Worm (Caenorhabditis elegans) whole organism, L4 larva: Measurements from ENCODE around the gene C38H2.2.

Source experiments
- F49E8.2 ChIP-seq: sonication (generic microtip); optimal IDR thresholded peaks from 2 replicates; lab custom pipeline; 2016; ENCODE audit warnings: missing compliant biosample characterization, mild to moderate bottlenecking, missing genetic modification characterization, borderline replicate concordance
- R02D3.7 ChIP-seq: fragments of 150-350 bp; sonication (generic microtip); optimal IDR thresholded peaks from 3 replicates; lab custom pipeline; 2014; ENCODE audit warnings: missing biosample characterization, missing genetic modification characterization
- ZK337.2 ChIP-seq: fragments of 200-800 bp; sonication (Bioruptor generic); IDR thresholded peaks from 2 replicates; pipeline ENCODE4 v1.3.6; 2022; ENCODE audit warnings: missing genetic modification reagents, missing genetic modification characterization, missing compliant biosample characterization
- ZK546.5 ChIP-seq, 2 experiments: sonication (generic microtip); optimal IDR thresholded peaks; 2 replicates each; lab custom pipeline; 2017; ENCODE audit warnings: missing biosample characterization in 2 of 2, missing genetic modification characterization in 2 of 2
- aha-1 ChIP-seq: fragments of 150-350 bp; peaks from one replicate; lab custom pipeline; 2014; ENCODE audit warnings: missing biosample characterization, missing genetic modification characterization
- aly-2 ChIP-seq: sonication (generic microtip); optimal IDR thresholded peaks from 2 replicates; lab custom pipeline; 2018; ENCODE audit warnings: missing biosample characterization, missing genetic modification characterization
- ceh-20 ChIP-seq: fragments of 200-800 bp; sonication (Bioruptor generic); IDR thresholded peaks from 2 replicates; pipeline ENCODE4 v1.3.6; 2022; ENCODE audit warnings: missing genetic modification reagents, missing genetic modification characterization, missing compliant biosample characterization
- ceh-44 ChIP-seq: fragments of 200-800 bp; sonication (Bioruptor generic); IDR thresholded peaks from 2 replicates; pipeline ENCODE4 v1.3.6; 2022; ENCODE audit warnings: missing genetic modification reagents, missing genetic modification characterization, missing compliant biosample characterization
- cey-2 ChIP-seq: sonication (generic microtip); optimal IDR thresholded peaks from 3 replicates; lab custom pipeline; 2017; ENCODE audit warnings: missing genetic modification characterization, mild to moderate bottlenecking, missing compliant biosample characterization, antibody characterized with exemption, borderline replicate concordance; ENCODE audit not compliant: insufficient read depth
- ctbp-1 ChIP-seq: fragments of 200-800 bp; sonication (Bioruptor generic); IDR thresholded peaks from 2 replicates; pipeline ENCODE4 v1.3.6; 2022; ENCODE audit warnings: missing genetic modification reagents, missing genetic modification characterization, missing compliant biosample characterization
- daf-19 ChIP-seq: fragments of 200-800 bp; sonication (Bioruptor generic); conservative IDR thresholded peaks from 2 replicates; pipeline ENCODE4 v1.3.6; 2022; ENCODE audit warnings: missing genetic modification characterization, missing compliant biosample characterization
- daf-8 ChIP-seq: fragments of 200-800 bp; sonication (Bioruptor generic); IDR thresholded peaks from 2 replicates; pipeline ENCODE4 v1.3.6; 2022; ENCODE audit warnings: missing genetic modification characterization, missing compliant biosample characterization
- dmd-8 ChIP-seq: fragments of 200-800 bp; sonication (Bioruptor generic); IDR thresholded peaks from 2 replicates; pipeline ENCODE4 v1.3.6; 2022; ENCODE audit warnings: missing genetic modification characterization, missing compliant biosample characterization
- dmd-9 ChIP-seq: fragments of 200-800 bp; sonication (Bioruptor generic); IDR thresholded peaks from 2 replicates; pipeline ENCODE4 v1.3.6; 2022; ENCODE audit warnings: missing genetic modification reagents, missing genetic modification characterization, missing compliant biosample characterization
- egl-27 ChIP-seq: sonication (generic microtip); optimal IDR thresholded peaks from 3 replicates; lab custom pipeline; 2017; ENCODE audit warnings: missing biosample characterization, missing genetic modification reagents, missing genetic modification characterization
- fkh-10 ChIP-seq: fragments of 150-350 bp; optimal IDR thresholded peaks from 2 replicates; lab custom pipeline; 2014; ENCODE audit warnings: missing biosample characterization, missing genetic modification reagents, missing genetic modification characterization
- gei-8 ChIP-seq: fragments of 200-800 bp; sonication (Bioruptor generic); optimal IDR thresholded peaks from 2 replicates; lab custom pipeline; 2018; ENCODE audit warnings: mild to moderate bottlenecking, missing genetic modification characterization, missing compliant biosample characterization
- hif-1 ChIP-seq, 2 experiments: sonication (generic microtip); optimal IDR thresholded peaks; 2 replicates each; lab custom pipeline; 2016 to 2017; ENCODE audit warnings: missing compliant biosample characterization in 2 of 2, missing genetic modification characterization in 2 of 2, missing genetic modification reagents in 2 of 2, missing genotype in 2 of 2, mild to moderate bottlenecking in 1 of 2
- hlh-30 ChIP-seq: sonication (generic microtip); optimal IDR thresholded peaks from 2 replicates; lab custom pipeline; 2017; ENCODE audit warnings: antibody characterized with exemption, mild to moderate bottlenecking, missing genetic modification characterization, missing compliant biosample characterization; ENCODE audit not compliant: insufficient read depth
- hmg-1.1 ChIP-seq: fragments of 200-800 bp; sonication (Bioruptor generic); IDR thresholded peaks from 2 replicates; pipeline ENCODE4 v1.3.6; 2022; ENCODE audit warnings: missing genetic modification reagents, missing genetic modification characterization, missing compliant biosample characterization
- lin-1 ChIP-seq: fragments of 200-800 bp; sonication (Bioruptor generic); IDR thresholded peaks from 2 replicates; pipeline ENCODE4 v1.3.6; 2022; ENCODE audit warnings: missing genetic modification reagents, missing genetic modification characterization, missing compliant biosample characterization
- lin-39 ChIP-seq: fragments of 150-350 bp; optimal IDR thresholded peaks from 2 replicates; lab custom pipeline; 2014; ENCODE audit warnings: missing biosample characterization, missing genetic modification reagents, missing genetic modification characterization
- lir-3 ChIP-seq: sonication (generic microtip); optimal IDR thresholded peaks from 2 replicates; lab custom pipeline; 2016; ENCODE audit warnings: mild to moderate bottlenecking, missing genetic modification characterization, missing compliant biosample characterization
- madf-5 ChIP-seq, 2 experiments: fragments of 200-800 bp; sonication (Bioruptor generic); IDR thresholded peaks; 2 replicates each; pipeline ENCODE4 v1.3.6; 2022; ENCODE audit warnings: missing compliant biosample characterization in 2 of 2, missing genetic modification characterization in 2 of 2
- madf-9 ChIP-seq: fragments of 200-800 bp; sonication (Bioruptor generic); conservative IDR thresholded peaks from 2 replicates; pipeline ENCODE4 v1.3.6; 2022; ENCODE audit warnings: missing genetic modification reagents, missing genetic modification characterization, missing compliant biosample characterization
- mes-2 ChIP-seq: sonication (generic microtip); optimal IDR thresholded peaks from 2 replicates; lab custom pipeline; 2016; ENCODE audit warnings: missing genotype, mild to moderate bottlenecking, missing genetic modification characterization, missing compliant biosample characterization; ENCODE audit not compliant: poor library complexity, severe bottlenecking
- nhr-102 ChIP-seq: sonication (generic microtip); optimal IDR thresholded peaks from 2 replicates; lab custom pipeline; 2016; ENCODE audit warnings: mild to moderate bottlenecking, missing genetic modification characterization, moderate library complexity, missing compliant biosample characterization
- nhr-11 ChIP-seq: fragments of 150-350 bp; optimal IDR thresholded peaks from 2 replicates; lab custom pipeline; 2014; ENCODE audit warnings: missing biosample characterization, missing genetic modification characterization
- nhr-25 ChIP-seq: sonication (generic microtip); optimal IDR thresholded peaks from 2 replicates; lab custom pipeline; 2017; ENCODE audit warnings: missing genetic modification characterization, mild to moderate bottlenecking, missing compliant biosample characterization, antibody characterized with exemption, moderate library complexity, borderline replicate concordance; ENCODE audit not compliant: insufficient read depth
- nhr-41 ChIP-seq: fragments of 200-800 bp; sonication (Bioruptor generic); IDR thresholded peaks from 2 replicates; pipeline ENCODE4 v1.3.6; 2022; ENCODE audit warnings: missing genetic modification reagents, missing genetic modification characterization, missing compliant biosample characterization
- nhr-42 ChIP-seq: fragments of 200-800 bp; sonication (Bioruptor generic); IDR thresholded peaks from 2 replicates; pipeline ENCODE4 v1.3.6; 2022; ENCODE audit warnings: missing genetic modification characterization, missing compliant biosample characterization
- nhr-6 ChIP-seq: fragments of 150-350 bp; optimal IDR thresholded peaks from 2 replicates; lab custom pipeline; 2014; ENCODE audit warnings: missing biosample characterization, missing genetic modification characterization
- nhr-77 ChIP-seq: fragments of 150-350 bp; optimal IDR thresholded peaks from 2 replicates; lab custom pipeline; 2014; ENCODE audit warnings: missing biosample characterization, missing genetic modification characterization
- php-3 ChIP-seq: fragments of 200-800 bp; sonication (Bioruptor generic); IDR thresholded peaks from 2 replicates; pipeline ENCODE4 v1.3.6; 2022; ENCODE audit warnings: missing genetic modification reagents, missing genetic modification characterization, missing compliant biosample characterization
- skn-1 ChIP-seq: fragments of 150-350 bp; optimal IDR thresholded peaks from 2 replicates; lab custom pipeline; 2014; ENCODE audit warnings: missing biosample characterization, missing genetic modification characterization
- snpc-1.2 ChIP-seq: fragments of 200-800 bp; sonication (Bioruptor generic); IDR thresholded peaks from 2 replicates; pipeline ENCODE4 v1.3.6; 2022; ENCODE audit warnings: missing genetic modification reagents, missing genetic modification characterization, missing compliant biosample characterization
- snpc-4 ChIP-seq: fragments of 150-350 bp; optimal IDR thresholded peaks from 2 replicates; lab custom pipeline; 2014; ENCODE audit warnings: missing biosample characterization, missing genetic modification characterization
- spr-1 ChIP-seq: sonication (generic microtip); optimal IDR thresholded peaks from 2 replicates; lab custom pipeline; 2016; ENCODE audit warnings: mild to moderate bottlenecking, missing genetic modification characterization, missing compliant biosample characterization
- unc-62 ChIP-seq, 3 experiments: fragments of 150-350 bp in 1 of 3; sonication (generic microtip); optimal IDR thresholded peaks in 2 of 3; peaks in 1 of 3; 1 replicate in 1 of 3; 2 replicates in 2 of 3; lab custom pipeline; 2014 to 2017; ENCODE audit warnings: missing biosample characterization in 3 of 3, missing genetic modification characterization in 3 of 3, missing genetic modification reagents in 3 of 3, missing genotype in 1 of 3
- zfp-2 ChIP-seq: sonication (generic microtip); optimal IDR thresholded peaks from 2 replicates; lab custom pipeline; 2016; ENCODE audit warnings: mild to moderate bottlenecking, missing genetic modification characterization, missing compliant biosample characterization
- ztf-11 ChIP-seq: fragments of 150-350 bp; optimal IDR thresholded peaks from 2 replicates; lab custom pipeline; 2014; ENCODE audit warnings: missing biosample characterization, missing genetic modification characterization

The C38H2.2 gene

DNA sequence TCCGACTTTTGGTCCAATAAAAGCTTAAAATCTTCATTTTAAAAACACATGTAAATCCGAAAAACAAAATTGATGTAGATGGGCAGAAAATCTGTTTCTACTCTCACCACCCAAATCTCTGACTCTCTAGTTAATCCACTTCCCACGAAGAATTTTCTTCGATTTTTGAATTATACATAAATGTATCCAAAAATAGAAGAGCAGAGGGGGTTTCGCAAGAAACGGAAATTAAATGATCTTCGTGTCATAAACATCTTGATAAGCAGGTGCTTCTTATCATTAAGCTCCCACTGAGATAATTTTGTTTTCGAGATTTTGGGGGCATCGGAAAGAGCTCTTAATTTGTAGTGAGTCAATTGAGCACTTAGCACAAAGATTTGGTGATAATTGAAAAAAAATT is 8.0 kb downstream of the C38H2.2 start:
- TF ChIP-seq F49E8.2 (tag; lab: Kevin White, UChicago) (no peak), dmd-9 (no peak), nhr-6 (no peak), ctbp-1 (GFP tag; lab: Robert Waterston, UW) (no peak), nhr-25 (tag; lab: Kevin White, UChicago) (no peak), ZK546.5 (tag; optimal IDR thresholded peaks at IDR 0.05; lab: Kevin White, UChicago) (no peak), cey-2 (tag; lab: Kevin White, UChicago) (no peak), nhr-11 (tag; lab: Kevin White, UChicago) (no peak), hlh-30 (tag; lab: Kevin White, UChicago) (no peak), spr-1 (tag; lab: Kevin White, UChicago) (no peak), skn-1 (tag; lab: Kevin White, UChicago) (no peak), lin-1 (GFP tag; lab: Robert Waterston, UW) (no peak), ZK337.2 (no peak), snpc-1.2 (GFP tag; lab: Robert Waterston, UW) (no peak)

DNA sequence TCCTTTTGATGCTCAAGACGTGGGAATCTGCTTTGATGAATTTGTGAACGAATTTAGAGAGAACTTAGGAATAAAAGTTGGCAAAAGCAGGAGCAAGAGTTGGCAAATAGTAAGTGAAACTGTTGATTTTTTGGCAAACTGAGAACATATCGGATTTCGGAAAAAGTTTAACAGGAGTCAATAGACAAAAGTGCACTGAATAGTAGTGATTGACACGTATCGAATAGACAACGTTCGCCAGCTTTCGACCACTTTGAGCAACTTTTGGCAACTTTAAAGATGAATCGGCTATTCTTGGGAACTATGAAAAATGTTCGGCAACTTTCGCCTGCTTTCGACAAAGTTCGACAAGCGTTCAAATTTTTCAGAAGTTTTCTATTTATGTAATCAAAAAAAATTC is 10.1 kb downstream of the C38H2.2 start, which contains the start of gene M03C11.9:
M03C11.9 (minus strand) TSS at position 101 of the 400 bp plus-strand sequence.
- TF ChIP-seq aly-2 (tag; lab: Kevin White, UChicago) (no peak), unc-62 (GFP tag; optimal IDR thresholded peaks at IDR 0.05 in 1 of 2; lab: Kevin White, UChicago) (peak in 1 of 2 experiments; percentile 52), unc-62 (tag; optimal IDR thresholded peaks at IDR 0.05; lab: Kevin White, UChicago) (no peak)

DNA sequence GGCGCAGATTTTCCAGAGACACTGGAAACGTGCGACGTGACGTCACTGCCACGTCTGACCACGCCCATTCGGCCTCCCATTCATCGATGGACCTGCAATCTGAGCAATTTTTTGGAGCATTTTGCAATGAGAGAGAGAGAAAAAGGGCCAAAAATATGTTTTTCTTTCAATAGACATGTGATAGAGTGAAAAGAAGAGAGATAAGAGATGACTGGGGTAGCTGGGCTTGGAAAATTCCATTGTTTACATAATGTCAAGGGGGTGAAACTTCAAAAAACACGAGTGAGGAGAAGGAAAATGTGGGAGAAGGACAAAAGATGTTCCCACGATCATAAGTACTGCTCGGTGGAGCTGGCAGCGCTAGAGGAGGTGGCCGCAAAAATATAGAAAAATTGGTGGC is 14.4 kb downstream of the C38H2.2 start, which contains the start of gene M03C11.1:
M03C11.1 (minus strand) TSS at position 101 of the 400 bp plus-strand sequence.
- TF ChIP-seq zfp-2 (tag; lab: Kevin White, UChicago) (no peak), R02D3.7 (tag; lab: Kevin White, UChicago) (no peak), nhr-41 (no peak), nhr-102 (tag; lab: Kevin White, UChicago) (no peak), nhr-42 (GFP tag; lab: Robert Waterston, UW) (no peak), F49E8.2 (tag; lab: Kevin White, UChicago) (no peak), daf-19 (GFP tag; lab: Robert Waterston, UW) (no peak), madf-5 (GFP tag; IDR thresholded peaks at IDR 0.05; lab: Robert Waterston, UW) (no peak)
- TF ChIP-seq, all 104 proteins: peak for 0

DNA sequence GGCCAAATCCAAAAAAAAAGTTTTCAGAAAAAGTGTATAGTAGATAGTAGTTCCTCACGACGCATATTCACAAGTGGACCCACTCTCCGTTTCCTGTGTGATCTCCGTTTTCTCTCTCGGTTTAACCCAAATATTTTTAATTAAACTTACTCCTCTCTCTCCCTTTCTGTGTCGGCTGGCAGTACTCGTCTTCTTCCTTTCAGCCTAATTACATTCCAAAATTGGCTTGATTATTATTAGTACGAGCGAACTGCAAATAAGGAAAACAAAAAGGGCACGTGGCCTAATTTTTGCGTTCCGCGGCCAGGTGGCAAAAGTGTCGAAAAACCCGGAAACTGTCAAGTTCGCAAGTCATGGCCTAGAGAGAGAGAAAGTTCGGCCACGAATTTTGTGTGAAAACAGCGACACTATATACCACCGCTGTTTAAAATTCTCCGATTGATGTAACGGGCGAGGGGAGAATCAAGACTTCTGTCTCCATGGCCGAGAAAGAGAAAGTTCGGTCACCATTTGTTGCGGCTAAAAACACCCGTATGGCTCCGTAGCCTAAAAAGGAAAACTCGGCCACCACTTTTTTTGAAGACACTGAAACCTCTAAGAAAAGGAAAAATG is 15.4 kb downstream of the C38H2.2 start:
- TF ChIP-seq unc-62 (GFP tag; optimal IDR thresholded peaks at IDR 0.05 in 1 of 2; lab: Kevin White, UChicago) (peak in 1 of 2 experiments; percentile 91), unc-62 (tag; optimal IDR thresholded peaks at IDR 0.05; lab: Kevin White, UChicago) (no peak), aha-1 (tag; lab: Kevin White, UChicago) (peak; percentile 75), dmd-8 (no peak), ctbp-1 (GFP tag; lab: Robert Waterston, UW) (0 out of 2 replicates have a peak, but pooled peaks have one; percentile 30), madf-9 (GFP tag; lab: Robert Waterston, UW) (no peak)

DNA sequence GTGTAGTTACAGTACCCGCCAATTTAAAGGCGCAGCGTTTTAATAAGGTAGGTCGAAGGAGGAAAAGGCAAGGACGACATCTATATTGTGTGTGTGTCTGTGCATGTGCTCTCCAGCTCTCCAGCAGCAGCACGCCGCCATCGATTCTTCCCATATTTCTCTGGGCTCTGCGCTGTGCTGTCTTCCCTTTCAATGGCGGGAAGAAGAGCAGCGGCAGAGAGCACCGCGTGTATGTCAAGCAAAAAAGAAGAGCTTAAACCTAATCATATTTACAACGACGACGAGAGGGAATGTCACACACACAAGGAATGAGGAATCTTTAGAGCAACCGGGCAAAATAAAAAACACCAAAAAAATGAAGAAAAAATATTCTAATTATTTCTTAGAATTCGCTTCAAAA is 17.3 kb downstream of the C38H2.2 start:
- TF ChIP-seq ceh-44: no peak
- TF ChIP-seq gei-8 (GFP tag; lab: Kevin White, UChicago): no peak
- TF ChIP-seq nhr-77: no peak
- TF ChIP-seq ctbp-1 (GFP tag; lab: Robert Waterston, UW): no peak
- TF ChIP-seq daf-8 (GFP tag; lab: Robert Waterston, UW): no peak
- no peak for TF ChIP-seq lin-1 (GFP tag; lab: Robert Waterston, UW)
- TF ChIP-seq snpc-4 (tag; lab: Kevin White, UChicago): no peak
- no peak for TF ChIP-seq egl-27 (tag; lab: Kevin White, UChicago)
- TF ChIP-seq mes-2 (tag; lab: Kevin White, UChicago): peak; percentile 21
- TF ChIP-seq hif-1 (tag; optimal IDR thresholded peaks at IDR 0.05; lab: Kevin White, UChicago): no peak
- TF ChIP-seq hmg-1.1 (GFP tag; lab: Robert Waterston, UW): peak; percentile 60; the same call in 1 of the 2 replicates
- no peak for TF ChIP-seq ztf-11 (tag; lab: Kevin White, UChicago)
- no peak for TF ChIP-seq php-3 (GFP tag; lab: Robert Waterston, UW)
- TF ChIP-seq lin-39 (tag; lab: Kevin White, UChicago): no peak
- no peak for TF ChIP-seq nhr-25 (tag; lab: Kevin White, UChicago)
- TF ChIP-seq ceh-20 (GFP tag; lab: Robert Waterston, UW): no peak
- TF ChIP-seq lir-3 (tag; lab: Kevin White, UChicago): no peak
- peak; percentile 38 for TF ChIP-seq fkh-10 (GFP tag; lab: Kevin White, UChicago)
- TF ChIP-seq skn-1 (tag; lab: Kevin White, UChicago): no peak
